Worm (Caenorhabditis elegans): Measurements from ENCODE around the gene btb-19.

- TF ChIP-seq flt-1 (GFP tag; IDR thresholded peaks at IDR 0.05) (no peak), klf-2 (GFP tag; conservative IDR thresholded peaks at IDR 0.05) (no peak), T22C8.4 (GFP tag; IDR thresholded peaks at IDR 0.05) (no peak), ztf-29 (GFP tag; IDR thresholded peaks at IDR 0.05) (no peak), ref-1 (GFP tag; conservative IDR thresholded peaks at IDR 0.05) (no peak)
Observed at ce11 chrII:14550613-14551012, 28.7 kb upstream of the btb-19 start, which contains the start of gene nlp-41.
